Worm (Caenorhabditis elegans) whole organism, early embryonic: ENCODE results near the gene Y54G2A.15.

Experiments
- B0310.2 ChIP-seq: sonication (generic microtip); optimal IDR thresholded peaks from 2 replicates; lab custom pipeline; 2016; ENCODE audit warnings: mild to moderate bottlenecking, missing genetic modification characterization, missing compliant biosample characterization
- F13C5.2 ChIP-seq: sonication (generic microtip); optimal IDR thresholded peaks from 2 replicates; lab custom pipeline; 2017; ENCODE audit warnings: mild to moderate bottlenecking, missing genetic modification characterization, inconsistent platforms, missing compliant biosample characterization
- aly-1 ChIP-seq: sonication (generic microtip); optimal IDR thresholded peaks from 2 replicates; lab custom pipeline; 2016; ENCODE audit warnings: missing genetic modification characterization, missing compliant biosample characterization
- ama-1 ChIP-seq: fragments of 150-350 bp; optimal IDR thresholded peaks from 2 replicates; lab custom pipeline; 2014
- ceh-13 ChIP-seq: fragments of 200-800 bp; sonication (Bioruptor generic); optimal IDR thresholded peaks from 2 replicates; lab custom pipeline; 2018; ENCODE audit warnings: mild to moderate bottlenecking, missing genetic modification characterization, missing compliant biosample characterization
- ceh-36 ChIP-seq: sonication (generic microtip); optimal IDR thresholded peaks from 2 replicates; lab custom pipeline; 2016; ENCODE audit warnings: missing genetic modification characterization, inconsistent platforms, missing compliant biosample characterization
- ets-7 ChIP-seq: sonication (generic microtip); optimal IDR thresholded peaks from 2 replicates; lab custom pipeline; 2016; ENCODE audit warnings: missing genotype, missing genetic modification characterization, missing compliant biosample characterization
- flt-1 ChIP-seq: fragments of 200-800 bp; sonication (Bioruptor generic); IDR thresholded peaks from 2 replicates; pipeline ENCODE4 v1.3.6; 2022; ENCODE audit warnings: missing genetic modification characterization, missing compliant biosample characterization
- hmbx-1 ChIP-seq: sonication (generic microtip); optimal IDR thresholded peaks from 2 replicates; lab custom pipeline; 2016; ENCODE audit warnings: mild to moderate bottlenecking, missing genetic modification characterization, missing compliant biosample characterization
- hmg-4 ChIP-seq: fragments of 200-800 bp; sonication (Bioruptor generic); optimal IDR thresholded peaks from 2 replicates; lab custom pipeline; 2018; ENCODE audit warnings: mild to moderate bottlenecking, missing genetic modification characterization, missing compliant biosample characterization
- hnd-1 ChIP-seq: sonication (generic microtip); optimal IDR thresholded peaks from 2 replicates; lab custom pipeline; 2016; ENCODE audit warnings: missing genetic modification characterization, missing compliant biosample characterization
- pes-1 ChIP-seq: fragments of 200-800 bp; sonication (Bioruptor generic); IDR thresholded peaks from 2 replicates; pipeline ENCODE4 v1.3.6; 2022; ENCODE audit warnings: missing genetic modification reagents, missing genetic modification characterization, missing compliant biosample characterization
- scrt-1 ChIP-seq: fragments of 200-800 bp; sonication (Bioruptor generic); IDR thresholded peaks from 2 replicates; pipeline ENCODE4 v1.3.6; 2022; ENCODE audit warnings: missing genetic modification characterization, missing compliant biosample characterization
- sea-1 ChIP-seq: fragments of 200-800 bp; sonication (Bioruptor generic); conservative IDR thresholded peaks from 2 replicates; pipeline ENCODE4 v1.3.6; 2022; ENCODE audit warnings: missing genetic modification characterization, missing compliant biosample characterization
- tbx-11 ChIP-seq: fragments of 200-800 bp; sonication (Bioruptor generic); IDR thresholded peaks from 2 replicates; pipeline ENCODE4 v1.3.6; 2022; ENCODE audit warnings: missing genetic modification characterization, missing compliant biosample characterization
- tbx-37 ChIP-seq: fragments of 200-800 bp; sonication (Bioruptor generic); conservative IDR thresholded peaks from 2 replicates; pipeline ENCODE4 v1.3.6; 2022; ENCODE audit warnings: missing genetic modification reagents, missing genetic modification characterization, missing compliant biosample characterization
- tra-4 ChIP-seq: sonication (generic microtip); optimal IDR thresholded peaks from 2 replicates; lab custom pipeline; 2017; ENCODE audit warnings: missing genetic modification characterization, missing compliant biosample characterization

Gene Y54G2A.15

ce11 chrIV:2843882-2844281, at the start of gene Y54G2A.15:
Gene Y54G2A.15, minus strand, starts transcription at chrIV:2843982.
- TF ChIP-seq pes-1 (GFP tag; lab: Robert Waterston, UW) (no peak), tbx-11 (GFP tag; lab: Robert Waterston, UW) (no peak), tra-4 (tag; lab: Kevin White, UChicago) (no peak), ceh-36 (tag; lab: Kevin White, UChicago) (no peak), ets-7 (tag; lab: Kevin White, UChicago) (no peak), ama-1 (lab: Kevin White, UChicago) (no peak), hmg-4 (GFP tag; lab: Kevin White, UChicago) (no peak), aly-1 (tag; lab: Kevin White, UChicago) (no peak), hnd-1 (tag; lab: Kevin White, UChicago) (no peak), flt-1 (GFP tag; lab: Robert Waterston, UW) (no peak), ceh-13 (GFP tag; lab: Kevin White, UChicago) (no peak), F13C5.2 (tag; lab: Kevin White, UChicago) (no peak), hmbx-1 (tag; lab: Kevin White, UChicago) (no peak), tbx-37 (no peak), scrt-1 (no peak), B0310.2 (tag; lab: Kevin White, UChicago) (no peak), sea-1 (GFP tag; lab: Robert Waterston, UW) (no peak)

- no peak for TF ChIP-seq ceh-13 (GFP tag; lab: Kevin White, UChicago)
- TF ChIP-seq scrt-1: no peak
- no peak for TF ChIP-seq tbx-11 (GFP tag; lab: Robert Waterston, UW)
- TF ChIP-seq aly-1 (tag; lab: Kevin White, UChicago): no peak
- no peak for TF ChIP-seq pes-1 (GFP tag; lab: Robert Waterston, UW)
- no peak for TF ChIP-seq sea-1 (GFP tag; lab: Robert Waterston, UW)
- TF ChIP-seq tra-4 (tag; lab: Kevin White, UChicago): no peak
- no peak for TF ChIP-seq ets-7 (tag; lab: Kevin White, UChicago)
- no peak for TF ChIP-seq flt-1 (GFP tag; lab: Robert Waterston, UW)
- no peak for TF ChIP-seq tbx-37
- no peak for TF ChIP-seq hmbx-1 (tag; lab: Kevin White, UChicago)
- no peak for TF ChIP-seq B0310.2 (tag; lab: Kevin White, UChicago)
- TF ChIP-seq ceh-36 (tag; lab: Kevin White, UChicago): no peak
- no peak for TF ChIP-seq ama-1 (lab: Kevin White, UChicago)
- TF ChIP-seq F13C5.2 (tag; lab: Kevin White, UChicago): no peak
- no peak for TF ChIP-seq hnd-1 (tag; lab: Kevin White, UChicago)
- TF ChIP-seq hmg-4 (GFP tag; lab: Kevin White, UChicago): no peak
Measured at ce11 chrIV:2893486-2893842, 49.7 kb upstream of the Y54G2A.15 start.

ce11 chrIV:2892787-2893485, 49.2 kb upstream of the Y54G2A.15 start:
- TF ChIP-seq aly-1 (tag; lab: Kevin White, UChicago) (no peak), hmbx-1 (tag; lab: Kevin White, UChicago) (no peak)

ce11 chrIV:2892395-2892786, 48.6 kb upstream of the Y54G2A.15 start, which contains the start of gene Y54G2A.18:
Gene Y54G2A.18, minus strand, starts transcription at chrIV:2892495.
- TF ChIP-seq ceh-36 (tag; lab: Kevin White, UChicago): no peak
- no peak for TF ChIP-seq aly-1 (tag; lab: Kevin White, UChicago)
- no peak for TF ChIP-seq tra-4 (tag; lab: Kevin White, UChicago)
- TF ChIP-seq hmbx-1 (tag; lab: Kevin White, UChicago): no peak
- TF ChIP-seq ama-1 (lab: Kevin White, UChicago): no peak
- no peak for TF ChIP-seq tbx-11 (GFP tag; lab: Robert Waterston, UW)
- TF ChIP-seq hnd-1 (tag; lab: Kevin White, UChicago): no peak
- no peak for TF ChIP-seq F13C5.2 (tag; lab: Kevin White, UChicago)
- TF ChIP-seq hmg-4 (GFP tag; lab: Kevin White, UChicago): no peak

- TF ChIP-seq ets-7 (tag; lab: Kevin White, UChicago) (no peak), ceh-36 (tag; lab: Kevin White, UChicago) (no peak), flt-1 (GFP tag; lab: Robert Waterston, UW) (no peak), tra-4 (tag; lab: Kevin White, UChicago) (no peak), hmbx-1 (tag; lab: Kevin White, UChicago) (no peak), scrt-1 (no peak), hmg-4 (GFP tag; lab: Kevin White, UChicago) (no peak), hnd-1 (tag; lab: Kevin White, UChicago) (no peak), sea-1 (GFP tag; lab: Robert Waterston, UW) (no peak), F13C5.2 (tag; lab: Kevin White, UChicago) (no peak)
Measured at ce11 chrIV:2891535-2892233, 47.9 kb upstream of the Y54G2A.15 start.

ce11 chrIV:2890401-2890952, 46.7 kb upstream of the Y54G2A.15 start, which contains the start of the genes nprt-1 and dib-1:
Gene nprt-1, minus strand, starts transcription at chrIV:2890451.
Gene dib-1, plus strand, starts transcription at chrIV:2890882.
- TF ChIP-seq tbx-37 (no peak), F13C5.2 (tag; lab: Kevin White, UChicago) (peak; percentile 21)
